Worm (Caenorhabditis elegans) whole organism, late embryonic: ENCODE data around the gene ced-13.

Experiments
- C08G9.2 ChIP-seq: sonication (generic microtip); optimal IDR thresholded peaks from 2 replicates; lab custom pipeline; 2016; ENCODE audit warnings: mild to moderate bottlenecking, missing genetic modification characterization, moderate library complexity, missing compliant biosample characterization
- che-1 ChIP-seq: sonication (generic microtip); optimal IDR thresholded peaks from 2 replicates; lab custom pipeline; 2016; ENCODE audit warnings: mild to moderate bottlenecking, missing genetic modification characterization, missing compliant biosample characterization
- hlh-30 ChIP-seq: sonication (generic microtip); optimal IDR thresholded peaks from 2 replicates; lab custom pipeline; 2017; ENCODE audit warnings: antibody characterized with exemption, missing genetic modification characterization, missing compliant biosample characterization; ENCODE audit not compliant: insufficient read depth
- lin-11 ChIP-seq: fragments of 200-800 bp; sonication (Bioruptor generic); optimal IDR thresholded peaks from 2 replicates; lab custom pipeline; 2018; ENCODE audit warnings: mild to moderate bottlenecking, missing genetic modification characterization, missing compliant biosample characterization
- madf-2 ChIP-seq: sonication (generic microtip); optimal IDR thresholded peaks from 2 replicates; lab custom pipeline; 2017; ENCODE audit warnings: missing genetic modification characterization, missing compliant biosample characterization
- nhr-11 ChIP-seq: fragments of 150-350 bp; optimal IDR thresholded peaks from 2 replicates; lab custom pipeline; 2014; ENCODE audit warnings: missing biosample characterization, missing genetic modification characterization
- npax-4 ChIP-seq: sonication (generic microtip); optimal IDR thresholded peaks from 2 replicates; lab custom pipeline; 2016; ENCODE audit warnings: missing genetic modification characterization, missing compliant biosample characterization
- pha-4 ChIP-seq: fragments of 150-350 bp; optimal IDR thresholded peaks from 2 replicates; lab custom pipeline; 2018; ENCODE audit warnings: missing biosample characterization, missing genetic modification reagents, missing genetic modification characterization
- pqm-1 ChIP-seq: sonication (generic microtip); optimal IDR thresholded peaks from 2 replicates; lab custom pipeline; 2016; ENCODE audit warnings: missing genetic modification characterization, missing compliant biosample characterization
- tbx-2 ChIP-seq: sonication (generic microtip); optimal IDR thresholded peaks from 2 replicates; lab custom pipeline; 2016; ENCODE audit warnings: missing genetic modification characterization, missing compliant biosample characterization

DNA sequence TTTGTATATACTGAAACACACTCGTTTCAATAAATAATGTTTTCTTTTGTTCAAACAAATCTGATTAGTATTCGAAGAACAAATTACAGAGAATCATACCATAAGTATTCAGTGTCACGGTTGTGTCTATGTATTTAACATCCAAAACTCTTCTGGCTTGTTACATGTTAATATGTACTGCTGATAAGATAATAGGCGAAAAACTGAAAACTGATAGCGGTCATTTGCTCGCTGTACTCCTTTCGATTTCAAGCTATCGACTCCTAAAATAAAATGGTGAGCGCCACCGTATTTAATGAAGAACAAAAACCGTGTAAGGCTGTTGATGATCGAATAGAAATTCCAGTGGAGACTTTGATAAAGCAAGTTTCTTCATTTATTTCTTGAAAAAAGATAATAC lies 23.9 kb upstream of the ced-13 start, which contains the start of gene R09F10.1:
- TF ChIP-seq madf-2 = no peak
- TF ChIP-seq C08G9.2 (tag; lab: Kevin White, UChicago) = no peak
- no peak for TF ChIP-seq lin-11 (tag; lab: Kevin White, UChicago)
- TF ChIP-seq tbx-2 (tag; lab: Kevin White, UChicago) = no peak
- no peak for TF ChIP-seq npax-4
- TF ChIP-seq pqm-1 = no peak
- no peak for TF ChIP-seq hlh-30 (tag; lab: Kevin White, UChicago)
- TF ChIP-seq nhr-11 (tag; lab: Kevin White, UChicago) = no peak
- TF ChIP-seq che-1 (tag; lab: Kevin White, UChicago) = no peak
- TF ChIP-seq pha-4 (tag; lab: Kevin White, UChicago) = no peak
